Worm (Caenorhabditis elegans) whole organism, mixed stage, embryonic: Measurements from ENCODE around the gene lgc-58.

Experiments
- M03D4.4 ChIP-seq: sonication (generic microtip); optimal IDR thresholded peaks from 2 replicates; lab custom pipeline; 2017; ENCODE audit warnings: mild to moderate bottlenecking, missing genetic modification characterization, missing compliant biosample characterization
- bed-3 ChIP-seq: fragments of 200-800 bp; sonication (Bioruptor generic); optimal IDR thresholded peaks from 3 replicates; lab custom pipeline; 2018; ENCODE audit warnings: mild to moderate bottlenecking, missing genetic modification characterization, moderate library complexity, missing compliant biosample characterization
- blmp-1 ChIP-seq: fragments of 150-350 bp; optimal IDR thresholded peaks from 2 replicates; lab custom pipeline; 2014; ENCODE audit warnings: missing biosample characterization, missing genetic modification characterization
- ceh-39 ChIP-seq: fragments of 150-350 bp; optimal IDR thresholded peaks from 2 replicates; lab custom pipeline; 2014; ENCODE audit warnings: missing biosample characterization, missing genetic modification characterization
- ceh-43 ChIP-seq: fragments of 200-800 bp; sonication (Bioruptor generic); optimal IDR thresholded peaks from 2 replicates; lab custom pipeline; 2018; ENCODE audit warnings: mild to moderate bottlenecking, missing genetic modification characterization, moderate library complexity, missing compliant biosample characterization
- ceh-83 ChIP-seq: fragments of 200-800 bp; sonication (Bioruptor generic); optimal IDR thresholded peaks from 2 replicates; lab custom pipeline; 2018; ENCODE audit warnings: mild to moderate bottlenecking, missing genetic modification characterization, missing compliant biosample characterization
- ces-1 ChIP-seq: fragments of 150-350 bp; optimal IDR thresholded peaks from 2 replicates; lab custom pipeline; 2014; ENCODE audit warnings: missing biosample characterization, missing genetic modification reagents, missing genetic modification characterization
- cnd-1 ChIP-seq: fragments of 200-800 bp; sonication (Bioruptor generic); optimal IDR thresholded peaks from 2 replicates; lab custom pipeline; 2018; ENCODE audit warnings: mild to moderate bottlenecking, missing genetic modification characterization, missing compliant biosample characterization
- drap-1 ChIP-seq: fragments of 200-800 bp; sonication (Bioruptor generic); optimal IDR thresholded peaks from 3 replicates; lab custom pipeline; 2018; ENCODE audit warnings: mild to moderate bottlenecking, missing genetic modification characterization, missing compliant biosample characterization
- elt-1 ChIP-seq: sonication (generic microtip); optimal IDR thresholded peaks from 2 replicates; lab custom pipeline; 2017; ENCODE audit warnings: missing genetic modification characterization, mild to moderate bottlenecking, missing compliant biosample characterization, antibody characterized with exemption, moderate library complexity, borderline replicate concordance; ENCODE audit not compliant: insufficient read depth
- elt-3 ChIP-seq: fragments of 150-350 bp; optimal IDR thresholded peaks from 2 replicates; lab custom pipeline; 2014; ENCODE audit warnings: missing biosample characterization, missing genetic modification characterization
- ham-2 ChIP-seq: fragments of 200-800 bp; sonication (Bioruptor generic); optimal IDR thresholded peaks from 2 replicates; lab custom pipeline; 2018; ENCODE audit warnings: mild to moderate bottlenecking, missing genetic modification characterization, missing compliant biosample characterization
- lin-13 ChIP-seq: fragments of 150-350 bp; optimal IDR thresholded peaks from 2 replicates; lab custom pipeline; 2014; ENCODE audit warnings: missing biosample characterization, missing genetic modification characterization
- lin-32 ChIP-seq: fragments of 200-800 bp; sonication (Bioruptor generic); optimal IDR thresholded peaks from 2 replicates; lab custom pipeline; 2018; ENCODE audit warnings: mild to moderate bottlenecking, missing genetic modification characterization, missing compliant biosample characterization
- mab-5 ChIP-seq: fragments of 150-350 bp; optimal IDR thresholded peaks from 2 replicates; lab custom pipeline; 2014; ENCODE audit warnings: missing biosample characterization, missing genetic modification characterization
- mep-1 ChIP-seq: fragments of 150-350 bp; optimal IDR thresholded peaks from 2 replicates; lab custom pipeline; 2017; ENCODE audit warnings: missing biosample characterization, missing genetic modification reagents, missing genetic modification characterization, inconsistent platforms
- mls-2 ChIP-seq: sonication (generic microtip); optimal IDR thresholded peaks from 2 replicates; lab custom pipeline; 2016; ENCODE audit warnings: mild to moderate bottlenecking, missing genetic modification characterization, moderate library complexity, missing compliant biosample characterization
- nhr-12 ChIP-seq: fragments of 150-350 bp; optimal IDR thresholded peaks from 2 replicates; lab custom pipeline; 2014; ENCODE audit warnings: missing biosample characterization, missing genetic modification characterization
- nhr-2 ChIP-seq: fragments of 150-350 bp; optimal IDR thresholded peaks from 2 replicates; lab custom pipeline; 2014; ENCODE audit warnings: missing biosample characterization, missing genetic modification characterization
- nhr-237 ChIP-seq: fragments of 150-350 bp; optimal IDR thresholded peaks from 2 replicates; lab custom pipeline; 2014; ENCODE audit warnings: missing biosample characterization, missing genetic modification characterization
- nhr-28 ChIP-seq: fragments of 150-350 bp; optimal IDR thresholded peaks from 2 replicates; lab custom pipeline; 2014; ENCODE audit warnings: missing biosample characterization, missing genetic modification characterization
- pha-4 ChIP-seq: fragments of 150-350 bp; optimal IDR thresholded peaks from 2 replicates; lab custom pipeline; 2018; ENCODE audit warnings: missing biosample characterization, missing genetic modification reagents, missing genetic modification characterization
- sptf-1 ChIP-seq: sonication (generic microtip); optimal IDR thresholded peaks from 2 replicates; lab custom pipeline; 2017; ENCODE audit warnings: mild to moderate bottlenecking, missing genetic modification characterization, moderate library complexity, missing compliant biosample characterization
- tbx-8 ChIP-seq: fragments of 200-800 bp; sonication (Bioruptor generic); optimal IDR thresholded peaks from 2 replicates; lab custom pipeline; 2018; ENCODE audit warnings: mild to moderate bottlenecking, missing genetic modification characterization, moderate library complexity, missing compliant biosample characterization
- unc-120 ChIP-seq: sonication (generic microtip); optimal IDR thresholded peaks from 2 replicates; lab custom pipeline; 2017; ENCODE audit warnings: missing genetic modification characterization, missing compliant biosample characterization; ENCODE audit not compliant: poor library complexity, severe bottlenecking
- unc-39 ChIP-seq: fragments of 150-350 bp; optimal IDR thresholded peaks from 2 replicates; lab custom pipeline; 2014; ENCODE audit warnings: missing biosample characterization, missing genetic modification characterization
- unc-62 ChIP-seq: fragments of 150-350 bp; optimal IDR thresholded peaks from 2 replicates; lab custom pipeline; 2014; ENCODE audit warnings: missing biosample characterization, missing genetic modification reagents, missing genetic modification characterization
- zip-8 ChIP-seq: fragments of 150-350 bp; optimal IDR thresholded peaks from 2 replicates; lab custom pipeline; 2014; ENCODE audit warnings: missing biosample characterization, missing genetic modification characterization
- ztf-11 ChIP-seq: fragments of 150-350 bp; optimal IDR thresholded peaks from 2 replicates; lab custom pipeline; 2014; ENCODE audit warnings: missing biosample characterization, missing genetic modification characterization

Gene lgc-58

DNA sequence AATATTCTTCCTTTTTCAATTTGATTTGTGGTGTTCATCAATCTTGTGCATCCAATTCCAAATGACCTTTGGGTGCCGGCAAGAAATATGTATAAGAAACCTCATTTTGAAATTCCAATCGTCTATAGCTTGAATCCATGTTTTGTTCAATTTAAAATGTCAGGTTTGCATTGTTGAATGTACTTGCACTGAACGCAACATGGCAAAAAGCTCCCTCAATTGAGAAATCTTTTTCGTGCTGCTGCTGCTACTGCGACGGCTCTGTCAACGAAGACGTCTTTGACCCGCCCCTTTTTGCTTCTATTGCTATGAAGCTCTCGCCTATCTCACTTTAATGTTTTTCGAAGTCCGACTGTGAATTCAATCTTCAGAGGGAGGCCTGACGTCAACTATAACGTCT lies at the start of gene lgc-58:
lgc-58 (plus strand) TSS at position 301 of the 400 bp plus-strand sequence.
- TF ChIP-seq mep-1 (tag; lab: Kevin White, UChicago) (no peak), unc-39 (tag; lab: Kevin White, UChicago) (no peak)

DNA sequence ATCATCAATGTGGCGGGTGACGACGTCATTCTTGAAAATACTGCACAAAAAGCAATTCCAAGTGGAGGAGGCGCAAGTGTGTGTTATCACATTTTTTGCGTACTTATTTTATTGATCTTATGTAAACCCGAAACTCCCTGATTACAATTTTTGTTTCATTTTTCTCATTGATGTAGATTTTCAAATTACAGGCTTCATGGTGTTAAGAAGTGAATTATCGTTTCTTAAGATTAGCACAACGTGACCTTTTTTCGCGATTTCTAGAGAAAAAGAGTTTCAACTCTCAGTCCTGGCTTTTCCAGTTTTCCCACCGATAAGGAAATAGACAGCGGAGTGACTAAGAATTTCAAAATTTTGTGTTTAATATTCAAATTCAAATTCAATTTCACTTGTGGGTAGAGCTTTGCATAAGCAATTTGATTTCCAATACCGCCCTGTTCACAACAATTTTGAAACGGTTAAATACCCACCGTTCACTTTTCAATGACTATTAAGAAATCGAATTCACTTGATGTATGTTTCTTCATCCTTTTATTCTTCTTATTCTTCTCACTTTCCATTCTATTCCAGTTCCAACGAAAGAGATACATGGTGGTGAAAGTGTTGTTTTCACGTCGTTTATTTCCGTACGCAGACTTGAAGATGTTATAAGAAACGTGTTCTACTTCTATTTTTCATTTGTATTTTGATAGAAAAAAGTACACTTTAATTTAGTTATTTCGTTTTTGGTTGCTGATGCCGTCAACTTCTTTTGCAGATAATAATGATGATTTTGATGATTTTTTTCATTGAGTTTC lies 48.4 kb upstream of the lgc-58 start:
- TF ChIP-seq elt-3 = no peak
- TF ChIP-seq nhr-12 (tag; lab: Kevin White, UChicago) = no peak
- TF ChIP-seq lin-32 (GFP tag; lab: Kevin White, UChicago) = no peak
- TF ChIP-seq nhr-28 (tag; lab: Kevin White, UChicago) = no peak
- TF ChIP-seq drap-1 (GFP tag; lab: Kevin White, UChicago) = no peak
- no peak for TF ChIP-seq ceh-83
- TF ChIP-seq lin-13 = no peak

DNA sequence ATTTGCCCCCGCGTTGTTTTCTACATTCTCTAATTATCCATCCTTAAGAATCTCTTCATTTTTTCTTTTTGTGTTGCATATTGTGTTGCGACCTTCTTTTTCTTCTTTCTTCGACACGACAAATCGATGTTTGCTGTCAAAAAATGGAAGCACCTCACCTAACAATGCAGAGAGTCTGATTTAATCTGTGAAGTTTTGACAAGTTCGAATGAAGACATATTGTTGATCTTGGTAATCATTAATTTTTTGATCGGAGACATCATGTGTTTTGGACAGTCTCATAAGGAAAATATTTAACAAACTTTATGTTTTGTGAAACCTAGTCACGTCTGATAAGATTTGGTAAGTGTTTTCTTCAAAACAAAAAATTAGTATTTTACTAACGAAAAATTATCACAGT lies 46.2 kb upstream of the lgc-58 start:
- TF ChIP-seq drap-1 (GFP tag; lab: Kevin White, UChicago) (no peak), lin-32 (GFP tag; lab: Kevin White, UChicago) (no peak), nhr-2 (tag; lab: Kevin White, UChicago) (no peak), ham-2 (no peak), sptf-1 (tag; lab: Kevin White, UChicago) (no peak)

DNA sequence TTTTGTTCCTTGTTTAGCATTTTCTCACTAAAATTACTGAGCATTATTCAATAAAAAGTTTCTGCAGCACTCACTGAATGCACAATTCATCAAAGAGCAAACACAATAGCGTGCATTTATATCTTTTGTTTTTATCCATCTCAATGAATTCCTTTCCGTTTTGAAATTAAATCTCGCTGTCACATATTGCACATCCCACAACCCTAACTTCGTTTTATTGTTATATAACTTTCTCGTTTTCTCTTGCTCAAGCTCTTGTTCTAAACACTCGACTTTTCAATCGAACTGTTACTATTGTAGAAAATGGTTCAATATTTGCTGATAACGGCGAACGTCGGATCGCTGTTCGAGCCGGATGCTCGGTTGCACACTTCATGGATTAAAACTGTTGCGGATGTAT lies 44.1 kb upstream of the lgc-58 start, which contains the start of gene ipp-5:
ipp-5 (plus strand) TSS at position 301 of the 400 bp plus-strand sequence.
- TF ChIP-seq tbx-8 (no peak), ceh-39 (tag; lab: Kevin White, UChicago) (no peak)

DNA sequence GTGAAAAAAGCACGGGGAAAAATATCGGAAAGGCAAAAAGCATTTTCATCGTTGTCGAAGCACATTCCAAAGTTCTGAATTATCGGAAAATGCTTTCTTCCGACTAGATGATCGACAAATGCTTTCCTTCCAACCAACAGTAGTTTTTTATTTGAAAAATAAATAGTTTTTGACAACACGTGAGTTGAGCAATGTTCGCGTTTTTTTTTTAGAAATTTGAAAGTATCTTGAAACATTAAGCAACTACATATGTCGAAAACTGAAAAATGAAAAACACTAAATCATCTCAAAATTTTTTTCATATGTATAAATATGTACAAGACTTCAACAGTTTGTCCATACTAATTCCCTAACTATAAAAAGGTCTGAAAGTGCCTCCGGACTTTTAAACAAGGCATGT lies 35.8 kb upstream of the lgc-58 start, which contains the start of gene hsp-25:
hsp-25 (minus strand) TSS at position 101 of the 400 bp plus-strand sequence.
- no peak for TF ChIP-seq elt-3
- no peak for TF ChIP-seq M03D4.4 (tag; lab: Kevin White, UChicago)
- no peak for TF ChIP-seq nhr-2 (tag; lab: Kevin White, UChicago)
- no peak for TF ChIP-seq unc-120 (tag; lab: Kevin White, UChicago)
- no peak for TF ChIP-seq unc-62 (GFP tag; lab: Kevin White, UChicago)
- TF ChIP-seq pha-4 (tag; lab: Kevin White, UChicago) = no peak
- no peak for TF ChIP-seq nhr-237 (tag; lab: Kevin White, UChicago)
- TF ChIP-seq ztf-11 = no peak
- TF ChIP-seq ceh-83 = no peak
- no peak for TF ChIP-seq mep-1 (tag; lab: Kevin White, UChicago)
- no peak for TF ChIP-seq unc-39 (tag; lab: Kevin White, UChicago)
- no peak for TF ChIP-seq lin-13
- no peak for TF ChIP-seq bed-3 (GFP tag; lab: Kevin White, UChicago)
- TF ChIP-seq sptf-1 (tag; lab: Kevin White, UChicago) = no peak
- no peak for TF ChIP-seq blmp-1 (tag; lab: Kevin White, UChicago)
- TF ChIP-seq ham-2 = no peak
- TF ChIP-seq elt-1 (tag; lab: Kevin White, UChicago) = no peak
- no peak for TF ChIP-seq ceh-43 (GFP tag; lab: Kevin White, UChicago)
- TF ChIP-seq mab-5 (tag; lab: Kevin White, UChicago) = no peak
- no peak for TF ChIP-seq mls-2

DNA sequence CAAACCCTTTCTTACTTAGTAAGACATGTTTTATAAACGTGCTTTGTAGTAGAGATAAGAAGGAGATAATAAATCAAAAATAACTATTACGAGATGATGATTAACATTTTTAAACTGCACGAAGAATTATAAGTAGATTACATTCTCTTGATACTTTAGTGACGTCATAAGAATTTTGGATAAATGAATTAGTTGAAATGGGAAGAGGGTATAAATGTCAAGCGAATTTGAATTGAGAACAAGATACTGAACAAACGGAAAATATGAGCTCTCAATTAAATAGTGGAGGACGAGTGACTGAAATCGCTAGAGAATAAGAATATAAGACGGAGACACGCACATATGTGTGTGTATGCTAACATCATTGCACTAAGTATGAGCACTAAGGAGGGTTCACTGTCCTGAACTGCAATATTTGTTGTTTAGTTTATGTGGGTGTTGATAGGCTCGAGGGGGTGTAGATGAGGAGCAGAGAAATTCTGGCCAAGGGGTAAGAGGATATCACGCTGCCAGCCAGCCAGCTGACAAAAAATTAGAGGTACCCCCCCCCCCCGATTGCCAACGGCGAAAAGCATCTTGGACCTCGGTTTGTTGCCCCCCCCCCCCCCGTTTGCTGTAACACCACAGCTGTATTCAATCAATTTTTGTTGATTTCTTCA lies 34.7 kb upstream of the lgc-58 start:
- TF ChIP-seq unc-120 (tag; lab: Kevin White, UChicago) (peak; percentile 45), mab-5 (tag; lab: Kevin White, UChicago) (no peak), zip-8 (peak; percentile 56), nhr-2 (tag; lab: Kevin White, UChicago) (no peak), M03D4.4 (tag; lab: Kevin White, UChicago) (peak; percentile 65), ceh-83 (no peak), sptf-1 (tag; lab: Kevin White, UChicago) (peak; percentile 60), unc-62 (GFP tag; lab: Kevin White, UChicago) (no peak), ces-1 (GFP tag; lab: Kevin White, UChicago) (peak; percentile 36), mls-2 (peak; percentile 5), cnd-1 (tag; lab: Kevin White, UChicago) (no peak)
